Fruit fly (Drosophila melanogaster) whole organism, larva: ENCODE data around the gene CG31207.
A peak's percentile ranks its signal among the peaks of the same experiment; 100 is the strongest.

Experiments used
- noc ChIP-seq: fragments of 200-800 bp; sonication (Bioruptor generic); optimal IDR thresholded peaks from 3 replicates; lab custom pipeline; 2019; ENCODE audit warnings: missing biosample characterization, mild to moderate bottlenecking, missing genetic modification characterization, moderate library complexity

CG31207 gene

DNA sequence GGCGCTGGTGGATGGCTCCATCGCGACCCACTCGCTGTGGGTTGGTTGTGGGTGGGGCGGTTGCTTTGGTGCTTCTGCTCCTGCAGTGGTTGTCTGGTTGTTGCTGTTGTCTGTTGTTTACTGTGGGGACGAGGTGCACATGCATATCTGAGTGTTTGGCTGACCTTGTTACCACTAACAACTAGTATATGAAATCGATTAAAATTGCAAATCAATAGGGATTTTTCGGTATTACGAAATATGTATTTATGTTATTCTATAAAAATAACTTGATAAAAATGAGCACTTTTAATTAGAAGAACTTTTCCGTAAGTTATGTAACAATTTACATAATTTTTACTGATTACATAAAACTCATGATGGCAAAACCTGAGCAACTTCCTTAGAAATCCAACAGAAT is 4.4 kb downstream of the CG31207 start, which contains the start of gene Dhc93AB:
Dhc93AB (minus strand) TSS at position 101 of the 400 bp plus-strand sequence.
- TF ChIP-seq noc (tag; lab: Kevin White, UChicago): no peak

DNA sequence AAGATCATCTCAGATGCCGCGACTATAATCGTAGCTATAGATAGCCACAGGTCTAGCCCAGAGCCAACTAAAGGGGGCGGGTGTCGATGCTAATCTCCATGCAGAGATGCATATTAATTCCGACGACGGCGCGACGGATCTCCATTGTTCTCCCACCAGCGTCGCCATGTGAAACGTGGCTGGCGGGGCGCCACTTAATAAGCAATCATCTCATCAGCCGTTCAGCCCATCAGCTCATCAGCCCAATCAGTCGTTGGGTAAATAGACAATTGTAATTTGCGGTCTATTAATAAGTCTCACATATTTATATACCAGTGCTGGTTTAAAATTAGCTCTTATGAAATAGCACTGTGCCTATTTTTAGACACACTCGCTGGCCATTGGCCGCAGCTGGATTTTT is 21.3 kb downstream of the CG31207 start:
- TF ChIP-seq noc (tag; lab: Kevin White, UChicago): no peak

DNA sequence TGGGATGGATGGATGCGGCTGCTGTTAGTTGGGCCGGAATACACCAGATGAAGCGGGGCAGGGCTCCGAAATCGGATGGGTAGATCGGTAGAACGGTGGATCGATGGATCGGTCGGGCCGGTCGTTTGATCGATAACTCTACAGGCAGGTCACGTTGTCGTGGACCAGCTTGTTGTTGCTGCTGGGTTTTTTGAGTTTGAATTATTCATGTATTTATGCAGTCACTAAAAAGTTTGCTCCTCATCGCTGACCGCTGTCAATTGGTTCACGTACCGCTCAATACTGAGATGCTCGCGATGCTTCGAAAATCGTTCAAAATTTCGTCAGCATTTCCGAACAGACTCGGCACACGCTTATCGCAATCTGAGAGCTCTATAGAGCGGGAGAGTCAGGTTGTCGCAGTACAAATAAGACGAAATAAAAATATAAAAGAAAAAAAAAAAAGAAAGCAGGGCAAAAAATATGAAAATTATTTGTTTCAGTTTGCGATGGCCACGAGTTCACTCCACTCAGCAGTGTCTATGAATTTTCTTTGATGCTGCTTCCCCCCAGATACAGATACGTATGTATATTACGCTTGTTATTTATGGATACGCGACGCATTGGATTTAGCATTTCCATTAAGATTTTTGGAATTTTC is 22.8 kb downstream of the CG31207 start, which contains the start of gene peg:
peg (minus strand) TSS at position 262 of the 640 bp plus-strand sequence.
- no peak for TF ChIP-seq noc (tag; lab: Kevin White, UChicago)

DNA sequence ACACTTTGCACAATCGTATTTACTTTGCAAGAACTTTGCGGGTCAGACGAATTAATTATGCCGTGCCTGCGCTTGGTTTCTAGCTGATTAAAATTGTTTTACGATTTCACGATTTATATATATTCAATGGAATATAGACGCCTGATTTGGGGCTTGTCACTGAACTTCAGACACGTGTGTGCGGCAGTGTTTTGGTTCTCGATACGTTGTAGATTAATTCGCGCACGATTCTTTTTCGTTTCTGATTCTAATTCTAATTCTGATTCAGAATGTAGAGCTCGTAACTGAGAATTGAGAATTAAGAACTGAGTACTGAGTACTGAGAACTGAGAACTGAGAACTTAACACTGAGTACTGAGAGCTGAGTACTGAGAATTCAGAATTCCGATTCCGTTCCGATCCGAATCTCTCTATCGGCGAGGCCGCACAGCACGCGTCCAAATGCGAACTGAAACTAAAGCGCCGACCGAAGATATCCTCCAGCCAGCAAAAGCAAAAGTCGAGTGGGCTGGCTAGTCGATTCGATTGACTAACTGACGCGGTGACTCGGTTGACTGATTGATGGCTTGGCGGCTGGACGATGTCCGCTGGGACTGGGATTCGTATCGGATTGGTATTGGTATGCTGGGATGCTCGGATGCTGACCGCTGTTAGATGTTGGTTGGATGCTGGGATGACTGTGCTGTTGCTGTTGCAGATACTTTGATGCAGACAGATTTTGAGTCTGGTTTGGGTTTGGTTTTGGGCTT is 23.9 kb downstream of the CG31207 start:
- TF ChIP-seq noc (tag; lab: Kevin White, UChicago): no peak

DNA sequence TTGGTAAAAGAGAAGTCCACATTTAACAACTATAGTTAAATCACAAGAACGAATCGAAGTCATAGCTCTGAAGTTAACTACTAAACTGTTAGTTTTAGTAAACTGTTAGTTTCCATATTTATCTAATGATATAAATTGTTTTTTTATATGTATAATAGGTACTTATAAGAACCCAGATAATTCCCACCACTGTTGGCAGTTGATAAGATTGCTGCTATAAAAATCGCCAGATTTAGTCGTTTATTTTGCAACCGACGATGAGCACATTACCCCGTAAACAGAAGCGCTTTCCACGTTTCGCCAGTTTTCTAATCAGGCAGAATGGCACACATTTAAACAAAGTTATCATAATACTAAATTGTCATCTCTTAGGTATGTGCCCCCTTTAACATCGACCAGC is 27.8 kb downstream of the CG31207 start:
- TF ChIP-seq noc (tag; lab: Kevin White, UChicago): peak; percentile 32

DNA sequence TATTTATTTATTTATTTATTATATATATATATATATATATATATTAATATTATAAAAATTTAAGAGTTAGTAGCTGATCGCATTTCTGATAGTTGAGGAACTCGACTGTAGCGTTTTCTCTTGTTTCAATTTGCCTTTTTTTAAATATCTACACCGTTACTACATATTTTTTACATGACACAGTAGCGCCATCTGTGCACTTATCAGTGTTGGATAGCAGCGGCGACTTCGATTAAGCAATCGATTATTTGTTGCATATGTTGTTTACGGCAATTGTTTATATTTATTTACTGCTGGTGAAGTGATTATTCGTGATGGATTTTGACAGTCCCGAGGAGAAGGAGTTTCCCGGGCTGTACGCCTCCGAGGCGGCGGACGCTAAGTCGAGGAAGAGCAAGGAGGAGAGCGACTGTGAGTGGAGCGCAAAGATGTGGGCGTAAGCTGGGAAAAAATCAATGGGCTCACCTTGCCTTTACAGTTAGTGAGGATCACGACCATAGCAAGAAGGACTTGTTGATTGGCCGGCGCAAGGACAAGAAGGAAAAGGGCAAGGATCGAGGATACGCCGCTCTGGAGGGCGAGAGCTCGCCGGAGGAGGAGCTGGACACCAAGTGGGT is 29.3 kb downstream of the CG31207 start, which contains the start of gene Rlip:
Rlip (plus strand) TSS at position 221 of the 617 bp plus-strand sequence.
- peak; percentile 3 for TF ChIP-seq noc (tag; lab: Kevin White, UChicago)

DNA sequence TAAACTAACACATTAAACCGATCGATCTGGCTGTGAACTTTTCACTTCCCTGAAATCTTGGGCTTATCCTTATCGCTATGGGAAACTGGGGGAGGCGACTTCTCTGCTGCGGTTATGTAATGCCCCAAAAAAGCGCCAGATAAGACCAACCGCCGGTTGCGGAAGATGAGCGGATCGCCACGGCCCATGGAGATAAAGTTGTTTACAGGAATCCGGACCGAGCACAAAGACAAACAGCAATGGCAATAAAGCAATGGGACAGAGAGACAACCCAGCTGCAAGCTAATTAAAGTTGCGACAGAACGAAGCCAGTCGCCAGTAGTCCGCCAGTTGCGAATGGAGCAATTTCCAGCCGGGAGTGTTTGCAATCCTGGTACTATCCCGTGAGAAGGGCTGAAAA is 31.2 kb downstream of the CG31207 start, which contains the start of gene CG5697:
CG5697 (plus strand) TSS at position 314 of the 400 bp plus-strand sequence.
- no peak for TF ChIP-seq noc (tag; lab: Kevin White, UChicago)

DNA sequence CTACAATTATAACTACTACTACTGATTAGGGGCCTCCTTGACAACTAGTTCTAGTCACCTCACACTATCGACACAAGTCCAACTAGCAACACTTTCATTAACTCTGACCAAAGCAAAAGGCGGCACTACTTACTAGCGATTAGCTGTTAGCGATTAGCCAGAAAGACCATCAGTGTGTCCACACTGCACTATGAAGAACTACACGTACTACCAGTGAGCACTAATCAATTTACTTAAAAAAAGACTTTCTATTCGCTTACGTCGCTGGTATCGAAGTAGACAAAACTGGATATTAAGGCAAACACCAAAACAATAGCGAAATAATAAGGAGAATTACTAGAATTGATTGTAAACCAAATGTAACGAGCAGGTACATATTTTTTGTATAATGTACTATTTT is 33.0 kb downstream of the CG31207 start:
- no peak for TF ChIP-seq noc (tag; lab: Kevin White, UChicago)

DNA sequence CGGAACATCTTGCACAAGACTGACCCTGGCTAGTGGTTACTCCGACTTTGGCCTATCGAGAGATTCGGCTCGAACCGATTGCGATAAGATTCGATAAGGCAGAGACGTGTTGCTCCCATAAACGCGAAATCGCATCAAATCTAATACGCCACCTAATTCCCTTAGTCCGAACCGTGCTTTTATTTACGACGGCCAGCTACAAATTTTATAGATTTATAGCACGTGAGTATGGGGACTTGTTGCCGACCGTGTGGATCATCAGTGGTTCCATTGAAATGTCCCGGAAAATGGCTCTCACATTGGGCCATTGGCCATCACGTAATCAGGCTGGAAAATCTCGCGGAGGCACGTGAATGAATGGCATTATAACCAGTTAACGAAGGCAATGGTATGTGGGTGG is 39.9 kb downstream of the CG31207 start, which contains the start of gene Alp5:
Alp5 (minus strand) TSS at position 24 of the 400 bp plus-strand sequence.
- peak; percentile 53 for TF ChIP-seq noc (tag; lab: Kevin White, UChicago)

DNA sequence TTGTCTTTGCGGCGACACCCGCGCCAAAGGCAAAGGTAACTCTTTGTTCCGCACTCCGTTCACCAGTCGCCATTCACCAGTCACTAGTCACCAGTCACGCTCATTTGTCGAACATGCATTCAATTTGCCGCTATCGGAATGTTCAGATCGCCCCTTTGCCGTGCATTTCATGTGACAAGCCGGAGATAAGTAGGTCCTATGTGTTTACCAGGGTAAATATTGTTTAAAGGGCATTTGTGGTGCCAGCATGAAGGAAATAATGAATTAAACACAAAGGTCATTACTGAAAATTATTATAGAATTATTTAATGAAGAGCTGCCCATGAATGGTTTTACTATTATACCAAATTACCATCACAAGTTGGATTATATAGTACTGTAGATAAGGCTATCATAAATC is 45.7 kb downstream of the CG31207 start:
- TF ChIP-seq noc (tag; lab: Kevin White, UChicago): no peak

DNA sequence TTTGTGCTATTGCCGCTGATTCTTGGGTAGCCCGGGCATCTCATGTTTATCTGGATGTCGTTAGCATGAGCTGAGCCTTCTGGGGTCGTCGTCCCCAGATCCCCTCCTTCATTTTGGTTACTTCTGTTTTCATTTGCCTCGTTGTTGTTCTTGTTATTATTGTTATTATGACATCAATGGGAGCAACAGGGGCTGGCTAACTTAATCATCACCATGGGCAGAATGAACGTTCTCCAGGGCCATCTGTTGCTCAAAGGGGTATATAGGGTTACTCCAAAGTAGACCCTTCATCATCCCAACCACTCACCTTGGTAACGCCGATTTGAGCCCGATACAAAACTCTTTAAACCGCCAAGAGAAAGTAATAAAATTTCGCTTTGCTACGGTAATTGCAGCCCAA is 48.5 kb downstream of the CG31207 start:
- no peak for TF ChIP-seq noc (tag; lab: Kevin White, UChicago)
